Worm (Caenorhabditis elegans): Measurements from ENCODE around the gene ttr-28.

ttr-28 gene

DNA sequence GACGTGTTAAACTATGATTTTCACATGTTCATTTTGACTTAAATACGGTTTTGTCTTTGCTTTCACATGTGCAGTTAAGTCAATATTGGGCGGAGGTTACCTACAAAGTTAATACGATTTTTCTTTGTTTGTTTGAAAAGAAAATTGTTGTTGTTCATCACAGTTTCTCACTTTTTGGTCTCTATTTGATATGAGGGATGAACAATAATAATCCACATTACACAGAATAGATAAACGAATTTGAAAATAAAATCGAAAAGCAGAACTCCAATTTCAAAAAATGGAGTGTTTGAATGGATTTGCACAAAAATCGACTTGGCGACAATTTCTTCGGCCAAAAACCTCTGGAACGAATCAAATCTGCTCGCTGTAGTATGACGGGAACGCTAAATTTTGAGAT, 1.8 kb upstream of the ttr-28 start, which contains the start of gene ttr-29:
TSS of gene ttr-29 (minus strand) at position 101 of the 400 bp plus-strand sequence.
- TF ChIP-seq jun-1 (tag; optimal IDR thresholded peaks at IDR 0.05) (no peak), fkh-10 (GFP tag; optimal IDR thresholded peaks at IDR 0.05) (no peak), pha-4 (tag; optimal IDR thresholded peaks at IDR 0.05) (peak; percentile 90)

DNA sequence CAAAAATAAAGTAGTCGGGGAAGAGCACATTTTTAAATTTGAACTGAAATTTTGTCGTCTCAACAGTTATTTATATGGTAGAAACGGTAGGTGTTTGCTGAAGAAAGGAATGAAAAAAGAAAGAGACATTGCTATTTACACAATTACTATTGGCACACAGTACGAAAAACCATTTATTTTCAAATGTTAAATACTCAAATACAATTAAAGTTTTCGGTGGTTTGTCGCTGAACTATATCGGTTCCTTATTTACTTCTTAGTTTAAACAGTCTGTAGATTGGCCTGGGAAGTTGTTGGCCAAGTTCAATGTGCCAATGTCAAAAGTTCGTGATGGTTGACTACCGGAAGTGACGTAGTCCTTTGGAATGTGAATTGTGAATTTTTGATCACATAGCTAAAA, 920 bp downstream of the ttr-28 start, which contains the start of gene ttr-27:
TSS of gene ttr-27 (minus strand) at position 45 of the 400 bp plus-strand sequence.
- TF ChIP-seq pha-4 (tag; optimal IDR thresholded peaks at IDR 0.05) (peak; percentile 91), nhr-43 (tag; optimal IDR thresholded peaks at IDR 0.05; ENCODE audit: poor library complexity, severe bottlenecking) (no peak)

DNA sequence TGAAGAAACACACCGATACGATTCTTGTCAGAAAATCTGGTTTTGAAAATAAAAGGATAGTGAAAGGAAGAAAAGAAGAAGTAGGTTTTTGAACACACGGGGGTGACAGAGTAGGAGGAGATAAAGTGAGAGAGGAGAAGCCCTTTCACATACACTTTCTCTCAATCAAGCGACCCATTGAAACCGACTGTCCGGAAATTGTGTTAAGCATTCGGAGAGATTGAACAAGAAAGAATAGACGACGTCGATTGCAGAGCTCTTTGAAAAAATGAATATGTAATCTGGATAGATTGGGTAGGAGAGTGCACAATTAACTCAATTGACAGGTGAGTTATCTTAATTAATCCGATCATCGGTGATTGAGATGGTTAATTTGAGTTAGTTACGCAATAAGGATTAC, 3.7 kb downstream of the ttr-28 start:
- no peak for TF ChIP-seq elt-1 (tag; optimal IDR thresholded peaks at IDR 0.05)
- TF ChIP-seq snpc-4 (tag; optimal IDR thresholded peaks at IDR 0.05) = no peak
- no peak for TF ChIP-seq ztf-4 (tag; optimal IDR thresholded peaks at IDR 0.05)
- no peak for TF ChIP-seq nhr-43 (tag; optimal IDR thresholded peaks at IDR 0.05; ENCODE audit: poor library complexity, severe bottlenecking)
- TF ChIP-seq aly-2 (tag; optimal IDR thresholded peaks at IDR 0.05) = no peak
- TF ChIP-seq nhr-25 (tag; optimal IDR thresholded peaks at IDR 0.05) = no peak
- TF ChIP-seq fkh-10 (GFP tag; optimal IDR thresholded peaks at IDR 0.05) = peak; percentile 21
- no peak for TF ChIP-seq egl-5 (tag; optimal IDR thresholded peaks at IDR 0.05)
- TF ChIP-seq unc-39 (tag; optimal IDR thresholded peaks at IDR 0.05) = no peak

DNA sequence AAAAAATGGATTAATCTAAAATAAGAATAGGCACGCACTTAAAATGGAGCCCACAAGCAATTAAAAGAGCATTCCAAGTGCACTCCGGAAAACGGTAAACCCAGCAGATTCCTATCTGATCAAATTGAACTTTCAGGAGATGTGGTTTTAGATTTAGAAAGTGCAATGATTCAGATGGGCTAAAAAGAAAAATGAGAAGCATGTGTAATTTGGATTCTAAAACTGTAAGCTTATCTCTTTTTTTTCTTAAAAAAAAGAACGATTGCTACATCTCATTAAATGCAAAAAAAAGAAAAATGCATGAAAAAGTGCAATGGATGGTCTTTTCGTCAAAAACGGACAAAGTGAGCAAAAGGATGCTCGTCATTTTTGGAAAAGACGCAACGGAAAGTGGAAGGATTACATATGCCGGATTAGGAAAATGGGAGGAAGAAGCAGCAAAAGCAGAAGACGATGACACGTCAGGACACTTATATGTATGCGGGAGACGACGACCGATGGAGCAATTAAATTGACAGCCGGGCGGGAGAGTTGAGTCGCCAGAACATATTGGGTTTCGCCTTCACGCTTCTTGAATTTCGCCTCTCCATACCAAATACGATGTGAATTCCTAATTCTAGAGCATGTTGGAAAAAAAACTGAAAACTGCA, 6.3 kb downstream of the ttr-28 start:
- TF ChIP-seq egl-5 (tag; optimal IDR thresholded peaks at IDR 0.05) (no peak), lin-39 (tag; optimal IDR thresholded peaks at IDR 0.05) (peak; percentile 65)

DNA sequence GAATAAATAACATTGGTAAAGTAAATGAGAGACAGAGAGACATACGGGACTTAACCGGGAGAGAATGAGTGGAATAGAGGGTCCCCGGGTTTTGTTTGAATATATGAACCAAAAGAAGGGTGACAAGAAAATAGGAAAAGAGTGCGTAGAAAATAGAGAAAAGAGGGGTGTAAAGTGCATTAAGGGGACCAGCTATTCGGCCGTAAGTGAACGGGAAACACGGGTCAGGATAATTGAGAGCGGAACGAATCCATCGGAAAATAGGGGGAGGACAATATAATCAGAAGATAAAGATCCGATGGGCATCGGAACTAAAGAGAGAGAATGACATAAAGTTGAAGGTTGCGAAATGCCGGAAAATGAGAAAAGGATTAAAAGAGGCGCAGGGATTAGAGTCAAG, 7.6 kb downstream of the ttr-28 start:
- no peak for TF ChIP-seq ztf-11 (tag; optimal IDR thresholded peaks at IDR 0.05)
- TF ChIP-seq nhr-28 (tag; optimal IDR thresholded peaks at IDR 0.05) = no peak
- no peak for TF ChIP-seq unc-62 (GFP tag; optimal IDR thresholded peaks at IDR 0.05)
- no peak for TF ChIP-seq snpc-4 (tag; optimal IDR thresholded peaks at IDR 0.05)
- no peak for TF ChIP-seq mml-1 (tag; optimal IDR thresholded peaks at IDR 0.05)
- TF ChIP-seq pqm-1 (tag; optimal IDR thresholded peaks at IDR 0.05) = no peak
- no peak for TF ChIP-seq jun-1 (tag; optimal IDR thresholded peaks at IDR 0.05)
- TF ChIP-seq lsy-12 (tag; optimal IDR thresholded peaks at IDR 0.05) = no peak
- TF ChIP-seq unc-39 (tag; optimal IDR thresholded peaks at IDR 0.05) = no peak
- no peak for TF ChIP-seq sea-2 (GFP tag; optimal IDR thresholded peaks at IDR 0.05)
- TF ChIP-seq nhr-237 (tag; optimal IDR thresholded peaks at IDR 0.05) = no peak
- TF ChIP-seq eor-1 (tag; optimal IDR thresholded peaks at IDR 0.05) = no peak
- TF ChIP-seq ceh-16 (tag; optimal IDR thresholded peaks at IDR 0.05) = no peak
- TF ChIP-seq nhr-11 (tag; optimal IDR thresholded peaks at IDR 0.05) = no peak
- no peak for TF ChIP-seq nhr-77 (tag; optimal IDR thresholded peaks at IDR 0.05)
- TF ChIP-seq mdl-1 (tag; optimal IDR thresholded peaks at IDR 0.05) = no peak

DNA sequence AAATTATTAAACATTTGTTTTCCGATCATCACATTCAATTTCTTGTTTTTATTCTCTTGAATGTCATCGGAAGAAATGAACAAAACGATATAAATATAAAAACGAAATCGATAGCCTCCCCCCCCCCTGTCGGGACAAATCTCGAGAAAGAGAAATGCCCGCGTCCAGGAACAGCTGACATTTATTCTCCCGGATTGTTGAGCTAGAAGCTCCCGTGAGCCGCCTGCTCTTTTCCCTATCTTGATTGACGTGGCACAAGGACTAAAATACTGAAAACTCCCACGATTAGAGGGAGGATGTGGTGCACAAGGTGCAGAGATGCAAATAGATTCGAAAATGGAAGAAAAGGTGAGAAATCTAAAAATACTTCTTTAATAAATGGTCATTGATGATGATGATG, 8.1 kb downstream of the ttr-28 start:
- TF ChIP-seq fos-1 (tag; optimal IDR thresholded peaks at IDR 0.05) = no peak
- TF ChIP-seq nhr-67 (tag; optimal IDR thresholded peaks at IDR 0.05) = no peak
- TF ChIP-seq ceh-16 (tag; optimal IDR thresholded peaks at IDR 0.05) = no peak
- TF ChIP-seq lsy-12 (tag; optimal IDR thresholded peaks at IDR 0.05) = no peak

DNA sequence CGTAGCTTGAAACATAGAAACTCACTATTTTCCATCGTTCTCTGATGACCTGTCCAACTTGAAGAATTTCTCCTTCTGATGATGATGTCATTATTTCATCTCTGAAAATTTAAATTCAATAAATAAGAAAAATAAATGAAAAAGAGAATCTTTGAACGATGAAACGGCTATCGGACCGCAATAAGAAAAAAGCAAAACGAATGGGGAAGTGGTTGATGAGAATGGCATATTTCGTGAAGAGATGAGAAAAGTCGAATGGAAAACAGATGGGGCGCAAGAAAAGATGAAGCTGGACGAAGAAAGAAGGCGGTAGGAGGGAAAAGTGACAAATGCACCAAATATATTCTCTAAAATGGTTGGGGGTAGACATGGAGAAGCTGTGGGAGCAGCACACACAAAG, 9.2 kb downstream of the ttr-28 start, which contains the start of gene ttbk-7:
TSS of gene ttbk-7 (minus strand) at position 101 of the 400 bp plus-strand sequence.
- TF ChIP-seq lin-39 (tag; optimal IDR thresholded peaks at IDR 0.05) (peak; percentile 38), fkh-10 (GFP tag; optimal IDR thresholded peaks at IDR 0.05) (no peak)

DNA sequence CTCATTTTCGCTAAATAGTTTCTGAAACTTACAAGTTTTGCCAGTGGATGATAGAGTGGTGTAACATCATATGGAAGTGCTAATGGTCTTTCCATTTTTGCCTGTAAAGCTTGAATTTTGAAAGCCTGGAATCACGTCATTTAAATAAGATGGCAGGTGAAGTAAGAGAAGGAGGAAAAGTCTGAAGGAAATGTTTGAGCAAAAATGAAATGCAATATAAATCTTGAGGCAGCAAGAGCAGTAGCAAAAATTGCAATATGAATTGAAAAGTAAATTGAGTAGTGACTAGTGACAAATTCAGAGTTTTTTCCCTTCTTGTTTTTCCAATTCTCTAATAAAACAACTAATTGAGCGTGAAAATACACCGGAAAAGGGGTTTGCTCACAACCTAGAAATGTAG, 19.1 kb downstream of the ttr-28 start, which contains the start of gene glb-24:
TSS of gene glb-24 (minus strand) at position 101 of the 400 bp plus-strand sequence.
- TF ChIP-seq nfya-1 (tag; optimal IDR thresholded peaks at IDR 0.05; ENCODE audit: insufficient read depth) (no peak), nhr-67 (tag; optimal IDR thresholded peaks at IDR 0.05) (no peak), nhr-237 (tag; optimal IDR thresholded peaks at IDR 0.05) (no peak), nhr-11 (tag; optimal IDR thresholded peaks at IDR 0.05) (no peak), elt-3 (tag; optimal IDR thresholded peaks at IDR 0.05) (no peak), pha-4 (tag; optimal IDR thresholded peaks at IDR 0.05) (no peak), zag-1 (tag; optimal IDR thresholded peaks at IDR 0.05) (no peak), nhr-76 (tag; optimal IDR thresholded peaks at IDR 0.05) (no peak), fos-1 (tag; optimal IDR thresholded peaks at IDR 0.05) (no peak), fkh-10 (GFP tag; optimal IDR thresholded peaks at IDR 0.05) (no peak), lsy-12 (tag; optimal IDR thresholded peaks at IDR 0.05) (no peak), egl-5 (tag; optimal IDR thresholded peaks at IDR 0.05) (no peak), nhr-12 (tag; optimal IDR thresholded peaks at IDR 0.05) (no peak), nhr-28 (tag; optimal IDR thresholded peaks at IDR 0.05) (no peak), lin-15B (tag; optimal IDR thresholded peaks at IDR 0.05) (no peak), egl-27 (tag; optimal IDR thresholded peaks at IDR 0.05) (no peak), mml-1 (tag; optimal IDR thresholded peaks at IDR 0.05) (no peak)

Measured in whole organism, L3 larva.